Fruit fly (Drosophila melanogaster) whole organism, embryonic: ENCODE data around the gene Cnot4.

Experiments used
- Bdp1 ChIP-seq: fragments of 200-800 bp; sonication (Bioruptor generic); optimal IDR thresholded peaks from 3 replicates; lab custom pipeline; 2016; ENCODE audit warnings: missing biosample characterization, missing genetic modification characterization
- CG1024 ChIP-seq: fragments of 200-800 bp; sonication (Bioruptor generic); IDR thresholded peaks from 2 replicates; pipeline ENCODE4 v1.3.6; 2022; ENCODE audit warnings: missing biosample characterization, missing genetic modification characterization
- CG10267 ChIP-seq: fragments of 200-800 bp; sonication (Bioruptor generic); optimal IDR thresholded peaks from 2 replicates; lab custom pipeline; 2018; ENCODE audit warnings: missing biosample characterization, mild to moderate bottlenecking, missing genetic modification characterization, moderate library complexity
- CG12155 ChIP-seq: fragments of 200-800 bp; sonication (Bioruptor generic); optimal IDR thresholded peaks from 3 replicates; lab custom pipeline; 2016; ENCODE audit warnings: missing biosample characterization, missing genetic modification characterization
- CG13296 ChIP-seq: fragments of 200-800 bp; sonication (Bioruptor generic); optimal IDR thresholded peaks from 3 replicates; lab custom pipeline; 2018; ENCODE audit warnings: missing biosample characterization, mild to moderate bottlenecking, missing genetic modification characterization
- CG1602 ChIP-seq: fragments of 200-800 bp; sonication (Bioruptor generic); optimal IDR thresholded peaks from 3 replicates; lab custom pipeline; 2016; ENCODE audit warnings: missing biosample characterization, missing genetic modification characterization
- CG17385 ChIP-seq: fragments of 200-800 bp; sonication (Bioruptor generic); optimal IDR thresholded peaks from 3 replicates; lab custom pipeline; 2018; ENCODE audit warnings: missing biosample characterization, mild to moderate bottlenecking, missing genetic modification characterization
- CG17568 ChIP-seq: fragments of 200-800 bp; sonication (Bioruptor generic); optimal IDR thresholded peaks from 2 replicates; lab custom pipeline; 2018; ENCODE audit warnings: missing biosample characterization, mild to moderate bottlenecking, missing genetic modification characterization, moderate library complexity
- CG1792 ChIP-seq: fragments of 200-800 bp; sonication (Bioruptor generic); optimal IDR thresholded peaks from 2 replicates; lab custom pipeline; 2016; ENCODE audit warnings: missing biosample characterization, missing genetic modification characterization
- CG18476 ChIP-seq: fragments of 200-800 bp; sonication (Bioruptor generic); optimal IDR thresholded peaks from 2 replicates; lab custom pipeline; 2016; ENCODE audit warnings: missing biosample characterization, mild to moderate bottlenecking, missing genetic modification characterization
- CG2129 ChIP-seq: fragments of 200-800 bp; sonication (Bioruptor generic); IDR thresholded peaks from 2 replicates; pipeline ENCODE4 v1.3.6; 2022; ENCODE audit warnings: missing biosample characterization, missing genetic modification characterization; ENCODE audit not compliant: partially characterized antibody
- CG2202 ChIP-seq: fragments of 200-800 bp; sonication (Bioruptor generic); optimal IDR thresholded peaks from 2 replicates; lab custom pipeline; 2018; ENCODE audit warnings: missing biosample characterization, mild to moderate bottlenecking, missing genetic modification characterization
- CG2875 ChIP-seq: fragments of 200-800 bp; sonication (Bioruptor generic); optimal IDR thresholded peaks from 2 replicates; lab custom pipeline; 2017; ENCODE audit warnings: missing biosample characterization, mild to moderate bottlenecking, missing genetic modification characterization, missing genetic modification reagents
- CG30431 ChIP-seq: fragments of 200-800 bp; sonication (Bioruptor generic); optimal IDR thresholded peaks from 2 replicates; lab custom pipeline; 2017; ENCODE audit warnings: missing biosample characterization, missing genetic modification characterization
- CG34422 ChIP-seq: fragments of 200-800 bp; sonication (Bioruptor generic); IDR thresholded peaks from 3 replicates; pipeline ENCODE4 v1.3.6; 2022; ENCODE audit warnings: missing biosample characterization, missing genetic modification characterization
- CG3838 ChIP-seq: fragments of 200-800 bp; sonication (Bioruptor generic); optimal IDR thresholded peaks from 3 replicates; lab custom pipeline; 2016; ENCODE audit warnings: missing biosample characterization, missing genetic modification characterization
- CG3995 ChIP-seq: fragments of 200-800 bp; sonication (Bioruptor generic); optimal IDR thresholded peaks from 3 replicates; lab custom pipeline; 2016; ENCODE audit warnings: missing biosample characterization, missing genetic modification characterization
- CG4282 ChIP-seq: fragments of 200-800 bp; sonication (Bioruptor generic); optimal IDR thresholded peaks from 2 replicates; lab custom pipeline; 2016; ENCODE audit warnings: missing biosample characterization, missing genetic modification characterization
- CG9437 ChIP-seq: fragments of 200-800 bp; sonication (Bioruptor generic); optimal IDR thresholded peaks from 2 replicates; lab custom pipeline; 2018; ENCODE audit warnings: missing biosample characterization, mild to moderate bottlenecking, missing genetic modification characterization
- CG9876 ChIP-seq: fragments of 200-800 bp; sonication (Bioruptor generic); optimal IDR thresholded peaks from 2 replicates; lab custom pipeline; 2016; ENCODE audit warnings: missing biosample characterization, missing genetic modification characterization
- Chrac-16 ChIP-seq: fragments of 200-800 bp; sonication (Bioruptor generic); optimal IDR thresholded peaks from 3 replicates; lab custom pipeline; 2016; ENCODE audit warnings: missing biosample characterization, missing genetic modification characterization
- D ChIP-seq, 2 experiments: fragments of 200-800 bp in 1 of 2; fragments of >200 bp in 1 of 2; sonication (Bioruptor generic) in 1 of 2; optimal IDR thresholded peaks; 2 replicates in 1 of 2; 3 replicates in 1 of 2; lab custom pipeline; 2017; ENCODE audit warnings: mild to moderate bottlenecking in 1 of 2, missing biosample characterization in 1 of 2, missing genetic modification characterization in 1 of 2, missing genetic modification reagents in 1 of 2
- Dek ChIP-seq: fragments of 200-800 bp; sonication (Bioruptor generic); optimal IDR thresholded peaks from 3 replicates; lab custom pipeline; 2019; ENCODE audit warnings: missing biosample characterization, mild to moderate bottlenecking, missing genetic modification characterization, moderate library complexity
- Eip74EF ChIP-seq, 2 experiments: fragments of 200-800 bp in 1 of 2; fragments of >200 bp in 1 of 2; sonication (Bioruptor generic) in 1 of 2; optimal IDR thresholded peaks; 2 replicates each; lab custom pipeline; 2017 to 2019; ENCODE audit warnings: missing biosample characterization in 2 of 2, missing genetic modification characterization in 2 of 2, mild to moderate bottlenecking in 1 of 2, moderate library complexity in 1 of 2
- Fer3 ChIP-seq: fragments of 200-800 bp; sonication (Bioruptor generic); optimal IDR thresholded peaks from 2 replicates; lab custom pipeline; 2018; ENCODE audit warnings: missing biosample characterization, mild to moderate bottlenecking, missing genetic modification characterization, moderate library complexity
- HHEX ChIP-seq: fragments of 200-800 bp; sonication (Bioruptor generic); optimal IDR thresholded peaks from 3 replicates; lab custom pipeline; 2017; ENCODE audit warnings: missing biosample characterization, mild to moderate bottlenecking, missing genetic modification characterization, missing genetic modification reagents
- Lim3 ChIP-seq: fragments of 200-800 bp; sonication (Bioruptor generic); IDR thresholded peaks from 2 replicates; pipeline ENCODE4 v1.3.6; 2022; ENCODE audit warnings: missing biosample characterization, missing genetic modification characterization
- Meics ChIP-seq: fragments of 200-800 bp; sonication (Bioruptor generic); optimal IDR thresholded peaks from 2 replicates; lab custom pipeline; 2017; ENCODE audit warnings: missing biosample characterization, mild to moderate bottlenecking, missing genetic modification characterization
- NC2β ChIP-seq: fragments of 200-800 bp; sonication (Bioruptor generic); optimal IDR thresholded peaks from 2 replicates; lab custom pipeline; 2016; ENCODE audit warnings: missing biosample characterization, missing genetic modification characterization
- Nf-YA ChIP-seq: fragments of 200-800 bp; sonication (Bioruptor generic); IDR thresholded peaks from 2 replicates; pipeline ENCODE4 v1.3.6; 2022; ENCODE audit warnings: missing biosample characterization, missing genetic modification characterization
- Sox100B ChIP-seq: fragments of 200-800 bp; sonication (Bioruptor generic); optimal IDR thresholded peaks from 3 replicates; lab custom pipeline; 2018; ENCODE audit warnings: missing biosample characterization, mild to moderate bottlenecking, missing genetic modification characterization
- Stat92E ChIP-seq, 3 experiments: fragments of >200 bp in 2 of 3; fragments of 200-800 bp in 1 of 3; sonication (Bioruptor generic) in 1 of 3; optimal IDR thresholded peaks; 2 replicates each; lab custom pipeline; 2017 to 2019; ENCODE audit warnings: missing biosample characterization in 3 of 3, missing genetic modification characterization in 3 of 3, mild to moderate bottlenecking in 1 of 3, moderate library complexity in 1 of 3
- ato ChIP-seq: fragments of 200-800 bp; sonication (Bioruptor generic); IDR thresholded peaks from 2 replicates; pipeline ENCODE4 v1.3.6; 2022; ENCODE audit warnings: missing biosample characterization, missing genetic modification characterization; ENCODE audit not compliant: partially characterized antibody
- az2 ChIP-seq: fragments of 200-800 bp; sonication (Bioruptor generic); optimal IDR thresholded peaks from 3 replicates; lab custom pipeline; 2016; ENCODE audit warnings: missing biosample characterization, missing genetic modification characterization
- bowl ChIP-seq: fragments of 200-800 bp; sonication (Bioruptor generic); IDR thresholded peaks from 2 replicates; pipeline ENCODE4 v1.3.6; 2022; ENCODE audit warnings: missing biosample characterization, missing genetic modification characterization
- cato ChIP-seq: fragments of 200-800 bp; sonication (Bioruptor generic); optimal IDR thresholded peaks from 2 replicates; lab custom pipeline; 2016; ENCODE audit warnings: missing biosample characterization, missing genetic modification characterization, borderline replicate concordance
- dimm ChIP-seq: fragments of 200-800 bp; sonication (Bioruptor generic); IDR thresholded peaks from 2 replicates; pipeline ENCODE4 v1.3.6; 2022; ENCODE audit warnings: missing biosample characterization, missing genetic modification characterization
- dpn ChIP-seq, 2 experiments: fragments of 200-800 bp; sonication (Bioruptor generic); optimal IDR thresholded peaks; 3 replicates each; lab custom pipeline; 2016; ENCODE audit warnings: missing biosample characterization in 2 of 2, missing genetic modification characterization in 2 of 2
- fd3F ChIP-seq: fragments of 200-800 bp; sonication (Bioruptor generic); optimal IDR thresholded peaks from 2 replicates; lab custom pipeline; 2018; ENCODE audit warnings: missing biosample characterization, mild to moderate bottlenecking, missing genetic modification characterization, moderate library complexity
- fd64A ChIP-seq: fragments of 200-800 bp; sonication (Bioruptor generic); optimal IDR thresholded peaks from 3 replicates; lab custom pipeline; 2018; ENCODE audit warnings: missing biosample characterization, mild to moderate bottlenecking, missing genetic modification characterization
- grau ChIP-seq: fragments of 200-800 bp; optimal IDR thresholded peaks from 3 replicates; lab custom pipeline; 2019; ENCODE audit warnings: missing biosample characterization, mild to moderate bottlenecking, missing genetic modification characterization, moderate library complexity
- her ChIP-seq: fragments of 200-800 bp; sonication (Bioruptor generic); optimal IDR thresholded peaks from 2 replicates; lab custom pipeline; 2016; ENCODE audit warnings: missing biosample characterization, missing genetic modification characterization
- kay ChIP-seq: fragments of 200-800 bp; sonication (Bioruptor generic); optimal IDR thresholded peaks from 2 replicates; lab custom pipeline; 2016; ENCODE audit warnings: missing biosample characterization, missing genetic modification characterization
- lab ChIP-seq: fragments of 200-800 bp; sonication (Bioruptor generic); optimal IDR thresholded peaks from 3 replicates; lab custom pipeline; 2017; ENCODE audit warnings: missing biosample characterization, missing genetic modification characterization, mild to moderate bottlenecking, moderate library complexity, missing genetic modification reagents
- nerfin-1 ChIP-seq: fragments of 200-800 bp; sonication (Bioruptor generic); optimal IDR thresholded peaks from 3 replicates; lab custom pipeline; 2019; ENCODE audit warnings: missing biosample characterization, mild to moderate bottlenecking, missing genetic modification characterization, moderate library complexity
- slp2 ChIP-seq: fragments of 200-800 bp; sonication (Bioruptor generic); optimal IDR thresholded peaks from 2 replicates; lab custom pipeline; 2016; ENCODE audit warnings: missing biosample characterization, missing genetic modification characterization
- tgo ChIP-seq: fragments of 200-800 bp; sonication (Bioruptor generic); IDR thresholded peaks from 3 replicates; pipeline ENCODE4 v1.3.6; 2022; ENCODE audit warnings: missing biosample characterization, missing genetic modification characterization
- twi ChIP-seq: fragments of 200-800 bp; optimal IDR thresholded peaks from 2 replicates; lab custom pipeline; 2019; ENCODE audit warnings: missing biosample characterization, mild to moderate bottlenecking, missing genetic modification characterization, moderate library complexity
- yki ChIP-seq: fragments of >200 bp; optimal IDR thresholded peaks from 3 replicates; lab custom pipeline; 2018

Cnot4 gene

dm6 chr2L:10386208-10386805, 10.2 kb upstream of the Cnot4 start, which contains the start of the genes Cdk1 and mRpS7 (continued):
- peak; percentile 50 for TF ChIP-seq slp2 (GFP tag; lab: Kevin White, UChicago)
- no peak for TF ChIP-seq dimm
- peak; percentile 54 for TF ChIP-seq CG13296 (GFP tag; lab: Kevin White, UChicago)
- peak; percentile 29 to 62 for TF ChIP-seq dpn (GFP tag; optimal IDR thresholded peaks at IDR 0.05; lab: Kevin White, UChicago)
- peak; percentile 80 for TF ChIP-seq CG9437
- TF ChIP-seq Chrac-16 (GFP tag; lab: Kevin White, UChicago): peak; percentile 76
- TF ChIP-seq CG12155 (GFP tag; lab: Kevin White, UChicago): peak; percentile 69
- TF ChIP-seq Nf-YA: no peak
- no peak for TF ChIP-seq yki (lab: Kevin White, UChicago)
- peak; percentile 81 for TF ChIP-seq grau (tag; lab: Kevin White, UChicago)
- TF ChIP-seq az2 (GFP tag; lab: Kevin White, UChicago): peak; percentile 67
- no peak for TF ChIP-seq Bdp1 (GFP tag; lab: Kevin White, UChicago)
- TF ChIP-seq Stat92E (GFP tag; optimal IDR thresholded peaks at IDR 0.05; lab: Kevin White, UChicago): no peak
- TF ChIP-seq CG1602 (GFP tag; lab: Kevin White, UChicago): peak; percentile 70
- no peak for TF ChIP-seq CG2129 (GFP tag; lab: Robert Waterston, UW)
- no peak for TF ChIP-seq bowl (GFP tag; lab: Robert Waterston, UW)
- TF ChIP-seq CG17385: peak; percentile 68
- no peak for TF ChIP-seq fd64A (GFP tag; lab: Kevin White, UChicago)
- no peak for TF ChIP-seq Lim3 (GFP tag; lab: Robert Waterston, UW)
- TF ChIP-seq CG30431: peak; percentile 26
- TF ChIP-seq CG3995 (GFP tag; lab: Kevin White, UChicago): peak; percentile 4
- TF ChIP-seq CG10267 (tag; lab: Kevin White, UChicago): peak; percentile 74
- TF ChIP-seq CG2202 (tag; lab: Kevin White, UChicago): no peak
- no peak for TF ChIP-seq lab (GFP tag; lab: Kevin White, UChicago)
- TF ChIP-seq Dek: peak; percentile 81
- peak; percentile 31 for TF ChIP-seq NC2β (GFP tag; lab: Kevin White, UChicago)
- TF ChIP-seq CG9876: no peak
- peak; percentile 64 for TF ChIP-seq CG18476 (GFP tag; lab: Kevin White, UChicago)
- no peak for TF ChIP-seq CG4282 (GFP tag; lab: Kevin White, UChicago)
- TF ChIP-seq twi (tag; lab: Kevin White, UChicago): peak; percentile 62
- no peak for TF ChIP-seq CG1792
- TF ChIP-seq Fer3 (tag; lab: Kevin White, UChicago): peak; percentile 74
- peak; percentile 63 for TF ChIP-seq cato (GFP tag; lab: Kevin White, UChicago)
- TF ChIP-seq nerfin-1: peak; percentile 51
- TF ChIP-seq CG1024 (GFP tag; lab: Robert Waterston, UW): peak; percentile 69; the same call in 1 of the 2 replicates
- TF ChIP-seq Sox100B (GFP tag; lab: Kevin White, UChicago): peak; percentile 76
- TF ChIP-seq kay: no peak
- TF ChIP-seq her (GFP tag; lab: Kevin White, UChicago): no peak
- no peak for TF ChIP-seq CG17568 (GFP tag; lab: Kevin White, UChicago)
- TF ChIP-seq Meics (GFP tag; lab: Kevin White, UChicago): peak; percentile 79
- TF ChIP-seq Eip74EF (GFP tag; optimal IDR thresholded peaks at IDR 0.05; lab: Kevin White, UChicago): peak in 1 of 2 experiments; percentile 38
- peak; percentile 61 for TF ChIP-seq tgo (GFP tag; lab: Robert Waterston, UW)
- no peak for TF ChIP-seq ato (GFP tag; lab: Robert Waterston, UW)
- peak; percentile 27 for TF ChIP-seq CG2875 (GFP tag; lab: Kevin White, UChicago)
- TF ChIP-seq fd3F: peak; percentile 66
- TF ChIP-seq HHEX (GFP tag; lab: Kevin White, UChicago): peak; percentile 40
- TF ChIP-seq CG34422 (GFP tag; lab: Robert Waterston, UW): peak; percentile 34; the same call in 2 of the 3 replicates
- TF ChIP-seq D (optimal IDR thresholded peaks at IDR 0.05; lab: Kevin White, UChicago): no peak
- peak; percentile 64 for TF ChIP-seq D (GFP tag; optimal IDR thresholded peaks at IDR 0.05; lab: Kevin White, UChicago)
- peak; percentile 63 for TF ChIP-seq CG3838 (GFP tag; lab: Kevin White, UChicago)
